Fruit fly (Drosophila melanogaster): ENCODE results near the gene Snx21.

Snx21 gene

DNA sequence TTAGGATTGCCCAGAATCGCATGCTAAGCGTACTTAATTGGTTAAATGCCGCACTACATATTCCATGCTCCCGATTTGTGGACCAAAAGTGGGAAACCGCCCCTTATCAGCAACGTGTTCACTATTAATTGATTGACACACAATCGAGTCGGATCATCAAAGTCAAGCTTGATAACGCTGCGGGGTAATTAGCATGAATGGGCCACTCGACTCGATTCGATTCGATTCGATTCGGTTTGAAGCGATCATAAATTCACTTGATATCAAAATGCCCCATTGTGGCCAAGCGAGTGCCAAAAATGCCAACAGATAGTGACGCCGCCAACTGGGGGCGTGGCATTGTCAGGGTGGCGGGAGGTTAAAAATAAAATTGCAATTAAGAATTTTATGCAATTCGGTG lies 42.1 kb upstream of the Snx21 start:
- no peak for TF ChIP-seq Hr96 (GFP tag; optimal IDR thresholded peaks at IDR 0.05)
- no peak for TF ChIP-seq CG11617 (GFP tag; optimal IDR thresholded peaks at IDR 0.05)
- no peak for TF ChIP-seq CG12768 (GFP tag; optimal IDR thresholded peaks at IDR 0.05)
- no peak for TF ChIP-seq cic (GFP tag; optimal IDR thresholded peaks at IDR 0.05)
- no peak for TF ChIP-seq tj (GFP tag; optimal IDR thresholded peaks at IDR 0.05)
- no peak for TF ChIP-seq CG33017 (tag; optimal IDR thresholded peaks at IDR 0.05)
- TF ChIP-seq CG7101 (tag; optimal IDR thresholded peaks at IDR 0.05) = no peak
- no peak for TF ChIP-seq pad (GFP tag; optimal IDR thresholded peaks at IDR 0.05)
- no peak for TF ChIP-seq Crg-1 (GFP tag; optimal IDR thresholded peaks at IDR 0.05)
- TF ChIP-seq Mnt (GFP tag; optimal IDR thresholded peaks at IDR 0.05) = no peak
- no peak for TF ChIP-seq CG1620 (GFP tag; optimal IDR thresholded peaks at IDR 0.05)
- no peak for TF ChIP-seq CG5204 (GFP tag; optimal IDR thresholded peaks at IDR 0.05)
- TF ChIP-seq CG14711 (tag; optimal IDR thresholded peaks at IDR 0.05) = no peak
- no peak for TF ChIP-seq toe (GFP tag; optimal IDR thresholded peaks at IDR 0.05)
- TF ChIP-seq bab1 (GFP tag; optimal IDR thresholded peaks at IDR 0.05) = no peak
- no peak for TF ChIP-seq CG7045 (GFP tag; optimal IDR thresholded peaks at IDR 0.05)
- TF ChIP-seq ovo (GFP tag; optimal IDR thresholded peaks at IDR 0.05) = no peak

DNA sequence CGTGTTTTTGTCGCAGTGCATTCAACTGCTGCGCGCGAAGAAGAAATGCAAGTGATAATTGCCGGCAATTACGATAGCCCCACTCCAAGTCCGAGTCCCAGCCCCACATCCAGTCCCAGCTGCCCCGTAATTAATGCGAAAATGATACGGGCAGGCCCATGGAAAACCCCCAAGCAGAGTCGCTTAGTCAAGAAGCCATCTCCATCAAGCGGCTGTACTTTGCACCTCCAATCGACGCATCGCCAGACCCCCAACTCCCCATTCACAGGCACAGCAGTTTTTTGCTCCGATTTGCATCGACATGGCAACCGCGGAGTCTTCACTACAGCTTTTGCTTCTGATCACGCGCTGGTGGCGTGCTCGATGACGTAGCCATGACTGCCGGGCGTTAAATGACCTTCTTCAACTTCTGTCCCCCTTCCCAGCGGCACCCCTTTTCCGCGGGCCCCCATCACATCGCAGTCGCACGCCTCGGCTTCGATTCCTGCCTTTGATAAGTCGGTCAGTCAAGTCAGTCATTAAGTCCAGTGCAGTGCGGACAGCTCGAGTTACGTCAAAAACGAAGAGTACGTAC lies 40.8 kb upstream of the Snx21 start:
- TF ChIP-seq cnc (optimal IDR thresholded peaks at IDR 0.05) = no peak
- TF ChIP-seq CG5204 (GFP tag; optimal IDR thresholded peaks at IDR 0.05) = no peak
- no peak for TF ChIP-seq toe (GFP tag; optimal IDR thresholded peaks at IDR 0.05)
- TF ChIP-seq CG12768 (GFP tag; optimal IDR thresholded peaks at IDR 0.05) = no peak
- TF ChIP-seq kay (GFP tag; ENCODE audit: borderline replicate concordance) = no peak
- no peak for TF ChIP-seq pad (GFP tag; optimal IDR thresholded peaks at IDR 0.05)
- no peak for TF ChIP-seq CG1620 (GFP tag; optimal IDR thresholded peaks at IDR 0.05)
- TF ChIP-seq CG7101 (tag; optimal IDR thresholded peaks at IDR 0.05) = no peak
- no peak for TF ChIP-seq ovo (GFP tag; optimal IDR thresholded peaks at IDR 0.05)
- TF ChIP-seq Hr96 (GFP tag; optimal IDR thresholded peaks at IDR 0.05) = no peak
- TF ChIP-seq CG7045 (GFP tag; optimal IDR thresholded peaks at IDR 0.05) = no peak
- TF ChIP-seq Crg-1 (GFP tag; optimal IDR thresholded peaks at IDR 0.05) = no peak
- no peak for TF ChIP-seq CG14711 (tag; optimal IDR thresholded peaks at IDR 0.05)
- TF ChIP-seq bab1 (GFP tag; optimal IDR thresholded peaks at IDR 0.05) = no peak
- TF ChIP-seq cic (GFP tag; optimal IDR thresholded peaks at IDR 0.05) = no peak
- TF ChIP-seq Mnt (GFP tag; optimal IDR thresholded peaks at IDR 0.05) = no peak

DNA sequence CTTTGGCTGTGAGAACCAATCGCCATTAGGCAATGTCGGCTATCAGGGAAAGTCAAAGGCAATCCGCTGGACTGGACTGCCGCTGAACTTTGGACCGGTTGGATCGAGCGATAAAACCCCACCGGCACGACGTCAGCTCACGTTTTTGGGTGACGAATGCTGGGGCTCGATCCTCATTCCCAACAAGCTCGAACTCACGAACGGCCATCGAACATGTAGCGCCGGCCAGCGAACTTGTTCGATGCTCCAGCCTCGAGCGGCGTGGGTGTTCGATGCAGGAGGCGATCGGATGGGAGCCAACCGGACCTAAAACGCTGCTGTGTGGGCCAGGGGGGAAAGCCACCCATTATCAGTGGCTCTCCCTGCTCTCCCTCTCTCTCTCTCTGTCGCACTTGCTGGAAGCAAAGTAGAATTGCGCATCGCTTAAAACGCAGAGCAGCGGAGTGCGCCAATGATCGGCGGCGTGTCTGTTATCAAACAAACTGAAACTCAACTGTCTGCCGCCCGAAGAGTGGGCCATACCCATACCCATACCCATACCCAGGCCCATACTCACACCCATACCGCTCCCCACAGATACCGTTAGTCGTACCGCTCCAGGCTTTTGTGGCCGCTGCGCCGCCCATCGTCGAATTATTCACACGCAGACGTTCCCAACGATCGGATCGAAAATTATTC lies 39.3 kb upstream of the Snx21 start, which contains the start of gene daw:
Gene daw, plus strand, starts transcription at position 628 of the 678 bp plus-strand sequence.
- TF ChIP-seq CG12768 (GFP tag; optimal IDR thresholded peaks at IDR 0.05) = peak; percentile 42
- peak; percentile 18 for TF ChIP-seq Mnt (GFP tag; optimal IDR thresholded peaks at IDR 0.05)
- peak; percentile 7 for TF ChIP-seq cic (GFP tag; optimal IDR thresholded peaks at IDR 0.05)
- TF ChIP-seq cnc (optimal IDR thresholded peaks at IDR 0.05) = no peak
- TF ChIP-seq CG5204 (GFP tag; optimal IDR thresholded peaks at IDR 0.05) = no peak
- TF ChIP-seq kay (GFP tag; ENCODE audit: borderline replicate concordance) = peak; percentile 36

dm6 chr2L:2802527-2802926 lies 37.1 kb upstream of the Snx21 start:
- TF ChIP-seq CG14711 (tag; optimal IDR thresholded peaks at IDR 0.05) (no peak), cnc (optimal IDR thresholded peaks at IDR 0.05) (no peak), Crg-1 (GFP tag; optimal IDR thresholded peaks at IDR 0.05) (no peak), cic (GFP tag; optimal IDR thresholded peaks at IDR 0.05) (no peak), Hr96 (GFP tag; optimal IDR thresholded peaks at IDR 0.05) (no peak), CG33017 (tag; optimal IDR thresholded peaks at IDR 0.05) (no peak), CG11617 (GFP tag; optimal IDR thresholded peaks at IDR 0.05) (no peak), CG1620 (GFP tag; optimal IDR thresholded peaks at IDR 0.05) (no peak), CG5204 (GFP tag; optimal IDR thresholded peaks at IDR 0.05) (no peak), pad (GFP tag; optimal IDR thresholded peaks at IDR 0.05) (no peak), Mnt (GFP tag; optimal IDR thresholded peaks at IDR 0.05) (no peak), CG7045 (GFP tag; optimal IDR thresholded peaks at IDR 0.05) (no peak)

dm6 chr2L:2800956-2801776 lies 35.7 kb upstream of the Snx21 start:
- TF ChIP-seq CG7101 (tag; optimal IDR thresholded peaks at IDR 0.05) (no peak), CG12768 (GFP tag; optimal IDR thresholded peaks at IDR 0.05) (no peak), CG14711 (tag; optimal IDR thresholded peaks at IDR 0.05) (no peak), cnc (optimal IDR thresholded peaks at IDR 0.05) (no peak), CG5204 (GFP tag; optimal IDR thresholded peaks at IDR 0.05) (no peak), CG11617 (GFP tag; optimal IDR thresholded peaks at IDR 0.05) (no peak), Mnt (GFP tag; optimal IDR thresholded peaks at IDR 0.05) (no peak), Hr96 (GFP tag; optimal IDR thresholded peaks at IDR 0.05) (no peak), cic (GFP tag; optimal IDR thresholded peaks at IDR 0.05) (no peak)

- TF ChIP-seq pad (GFP tag; optimal IDR thresholded peaks at IDR 0.05) (peak; percentile 91), CG33017 (tag; optimal IDR thresholded peaks at IDR 0.05) (no peak)
These were observed 34.5 kb upstream of the Snx21 start, which contains the start of gene Syt1 for dm6 chr2L:2799909-2800478. Gene Syt1, minus strand, starts transcription at chr2L:2799979.
